Worm (Caenorhabditis elegans): ENCODE results near the gene Y73B3A.8.
"Not testable (repeated sequence)": the region's sequence is repeated elsewhere in the genome, so short reads cannot be mapped to it uniquely, and the experiment has no call there.

Gene Y73B3A.8

DNA sequence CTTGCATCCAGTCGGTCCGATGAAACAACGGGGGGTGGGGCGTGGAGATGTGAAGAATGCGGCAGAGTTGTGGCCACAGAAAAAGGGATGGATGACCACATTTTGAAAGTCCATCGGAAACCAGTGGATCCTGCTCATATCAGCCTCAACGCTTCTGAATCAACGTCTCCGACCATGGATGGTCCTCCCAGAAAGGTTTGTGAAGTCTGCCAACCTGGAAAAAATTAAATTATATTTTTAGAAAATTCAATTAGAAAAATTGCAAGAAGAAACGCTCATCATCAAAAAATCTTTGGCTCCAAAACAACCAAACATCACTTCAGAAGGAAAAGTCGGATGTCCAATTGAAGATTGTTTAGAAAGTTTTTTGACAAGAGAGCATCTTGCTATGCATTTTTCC is at the start of gene Y73B3A.8:
TSS of gene Y73B3A.8 (minus strand) at position 101 of the 400 bp plus-strand sequence.
- TF ChIP-seq tab-1 (GFP tag; IDR thresholded peaks at IDR 0.05), result no peak
- no peak for TF ChIP-seq cog-1 (tag; optimal IDR thresholded peaks at IDR 0.05)
- no peak for TF ChIP-seq klf-2 (GFP tag; conservative IDR thresholded peaks at IDR 0.05)
- no peak for TF ChIP-seq flt-1 (GFP tag; IDR thresholded peaks at IDR 0.05)

- TF ChIP-seq T22C8.4 (GFP tag; IDR thresholded peaks at IDR 0.05), result peak; percentile 94
Measured at ce11 chrX:183572-183971, 42.5 kb upstream of the Y73B3A.8 start.

- TF ChIP-seq T22C8.4 (GFP tag; IDR thresholded peaks at IDR 0.05); klf-2 (GFP tag; conservative IDR thresholded peaks at IDR 0.05); med-1 (GFP tag; optimal IDR thresholded peaks at IDR 0.05; ENCODE audit: insufficient read depth): not testable (repeated sequence)
Measured at ce11 chrX:182119-182741, 41.2 kb upstream of the Y73B3A.8 start, which contains the start of the genes T08D2.6 and chkr-1. T08D2.6 (minus strand) TSS chrX:182169. chkr-1 (plus strand) TSS chrX:182691.

DNA sequence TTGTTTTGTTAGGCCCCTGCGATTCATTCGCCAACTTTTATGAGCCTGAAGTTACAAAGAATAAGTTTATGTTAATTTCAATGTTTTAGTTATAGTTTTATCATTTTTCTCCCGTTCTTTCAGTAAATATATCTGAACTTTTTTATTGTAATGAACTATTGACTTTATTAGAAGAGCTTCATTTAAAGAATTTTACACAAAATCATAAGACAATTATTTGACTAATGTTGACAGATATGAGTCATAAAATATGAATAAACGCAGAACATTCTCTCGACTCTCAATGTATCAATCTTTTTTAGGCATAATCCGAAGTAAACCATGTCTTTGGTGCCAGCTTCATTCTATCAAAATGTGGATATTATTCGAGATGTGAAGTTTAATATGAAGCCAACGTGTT is 36.0 kb upstream of the Y73B3A.8 start, which contains the start of the genes T08D2.5 and T08D2.4:
TSS of gene T08D2.5 (plus strand) at position 301 of the 400 bp plus-strand sequence.
TSS of gene T08D2.4 (plus strand) at position 322 of the 400 bp plus-strand sequence.
- TF ChIP-seq tab-1 (GFP tag; IDR thresholded peaks at IDR 0.05), result no peak
- no peak for TF ChIP-seq ztf-23 (GFP tag; IDR thresholded peaks at IDR 0.05)
- TF ChIP-seq T22C8.4 (GFP tag; IDR thresholded peaks at IDR 0.05), result no peak
- TF ChIP-seq klf-2 (GFP tag; conservative IDR thresholded peaks at IDR 0.05), result no peak
- no peak for TF ChIP-seq flt-1 (GFP tag; IDR thresholded peaks at IDR 0.05)
- no peak for TF ChIP-seq ztf-29 (GFP tag; IDR thresholded peaks at IDR 0.05)
- no peak for TF ChIP-seq cog-1 (tag; optimal IDR thresholded peaks at IDR 0.05)
- no peak for TF ChIP-seq med-1 (GFP tag; optimal IDR thresholded peaks at IDR 0.05; ENCODE audit: insufficient read depth)
- no peak for TF ChIP-seq ref-1 (GFP tag; conservative IDR thresholded peaks at IDR 0.05)

DNA sequence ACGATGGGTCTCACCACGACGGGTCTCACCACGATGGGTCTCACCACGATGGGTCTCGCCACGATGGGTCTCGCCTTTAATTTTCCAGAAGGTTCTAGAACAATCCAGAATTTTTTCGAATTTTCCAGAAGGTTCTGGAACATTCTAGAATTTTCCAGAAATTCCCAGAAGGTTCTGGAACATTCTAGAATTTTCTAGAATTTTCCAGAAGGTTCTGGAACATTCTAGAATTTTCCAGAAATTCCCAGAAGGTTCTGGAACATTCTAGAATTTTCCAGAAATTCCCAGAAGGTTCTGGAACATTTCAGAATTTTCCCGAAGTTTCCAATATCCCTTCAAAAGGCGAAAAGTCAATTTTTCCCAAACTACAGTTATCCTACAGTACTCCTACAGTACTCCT is 28.5 kb upstream of the Y73B3A.8 start:
- TF ChIP-seq flt-1 (GFP tag; IDR thresholded peaks at IDR 0.05), result peak; percentile 72

DNA sequence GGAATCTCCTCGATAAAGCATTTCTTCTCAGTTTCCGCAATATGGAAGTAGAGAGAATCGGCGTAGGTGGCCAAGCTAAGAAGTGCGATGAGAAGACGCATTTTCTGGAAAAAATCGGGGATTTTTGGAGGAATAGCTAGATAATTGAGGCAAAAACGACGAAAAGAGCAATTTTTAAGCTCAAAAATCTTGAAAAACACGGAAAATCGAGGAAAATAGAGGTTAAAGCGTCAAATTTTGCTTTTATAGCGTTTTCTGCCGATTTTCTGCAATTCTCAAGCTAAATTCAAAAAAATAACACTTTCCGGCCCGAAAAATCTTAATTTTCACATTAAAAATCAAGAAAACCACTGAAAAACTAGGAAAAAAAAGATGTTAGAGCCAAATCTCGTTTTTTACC is 22.0 kb upstream of the Y73B3A.8 start, which contains the start of gene tmed-12:
TSS of gene tmed-12 (minus strand) at position 101 of the 400 bp plus-strand sequence.
- not testable (repeated sequence) for TF ChIP-seq klf-2 (GFP tag; conservative IDR thresholded peaks at IDR 0.05); flt-1 (GFP tag; IDR thresholded peaks at IDR 0.05); T22C8.4 (GFP tag; IDR thresholded peaks at IDR 0.05)

DNA sequence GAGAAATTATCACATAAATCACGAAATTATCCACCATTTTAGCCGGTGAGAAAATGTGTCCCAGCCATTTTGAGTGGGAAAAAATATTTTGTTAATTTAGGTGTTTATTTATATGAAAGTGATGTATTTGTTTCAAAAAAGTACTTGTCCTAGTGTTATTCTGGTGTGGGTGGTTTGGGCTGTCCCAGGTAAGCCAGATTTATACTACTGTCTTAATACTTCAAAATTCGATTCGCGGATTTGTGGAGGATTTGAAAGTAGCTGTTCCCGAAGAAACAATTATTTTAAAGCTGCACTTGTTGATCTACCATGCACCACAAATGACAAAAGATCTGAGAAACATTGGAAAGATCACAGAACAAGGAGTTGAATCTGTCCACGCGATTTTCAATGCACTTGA is 6.8 kb upstream of the Y73B3A.8 start, which contains the start of gene Y73B3A.11:
TSS of gene Y73B3A.11 (plus strand) at position 301 of the 400 bp plus-strand sequence.
- TF ChIP-seq ref-1 (GFP tag; conservative IDR thresholded peaks at IDR 0.05) (no peak), T22C8.4 (GFP tag; IDR thresholded peaks at IDR 0.05) (no peak), cog-1 (tag; optimal IDR thresholded peaks at IDR 0.05) (no peak), klf-2 (GFP tag; conservative IDR thresholded peaks at IDR 0.05) (no peak), flt-1 (GFP tag; IDR thresholded peaks at IDR 0.05) (no peak), tab-1 (GFP tag; IDR thresholded peaks at IDR 0.05) (no peak), ztf-23 (GFP tag; IDR thresholded peaks at IDR 0.05) (no peak), ztf-29 (GFP tag; IDR thresholded peaks at IDR 0.05) (no peak), med-1 (GFP tag; optimal IDR thresholded peaks at IDR 0.05; ENCODE audit: insufficient read depth) (no peak)

DNA sequence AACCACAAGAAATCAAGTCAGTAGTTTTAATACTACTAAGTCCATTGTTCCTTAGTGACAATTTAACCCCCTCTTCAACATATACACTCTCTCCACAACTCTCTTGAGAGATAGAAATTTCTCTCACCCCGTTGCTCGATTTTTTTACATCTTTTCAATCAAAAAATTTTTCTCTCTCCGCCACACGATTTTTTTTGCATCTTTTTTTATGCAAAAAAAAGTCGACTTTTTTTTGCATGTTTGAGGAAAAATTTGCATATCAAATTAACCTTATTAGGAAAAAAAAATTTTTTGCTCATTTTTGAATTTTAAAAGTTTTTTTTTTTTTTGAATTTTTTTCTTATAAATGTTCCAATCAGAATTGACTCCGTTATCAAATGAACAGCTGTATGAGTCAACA is 5.8 kb upstream of the Y73B3A.8 start:
- TF ChIP-seq flt-1 (GFP tag; IDR thresholded peaks at IDR 0.05), result no peak
- no peak for TF ChIP-seq cog-1 (tag; optimal IDR thresholded peaks at IDR 0.05)
- TF ChIP-seq tab-1 (GFP tag; IDR thresholded peaks at IDR 0.05), result no peak
- no peak for TF ChIP-seq med-1 (GFP tag; optimal IDR thresholded peaks at IDR 0.05; ENCODE audit: insufficient read depth)
- TF ChIP-seq klf-2 (GFP tag; conservative IDR thresholded peaks at IDR 0.05), result no peak
- no peak for TF ChIP-seq ref-1 (GFP tag; conservative IDR thresholded peaks at IDR 0.05)
- TF ChIP-seq T22C8.4 (GFP tag; IDR thresholded peaks at IDR 0.05), result no peak
- TF ChIP-seq ztf-29 (GFP tag; IDR thresholded peaks at IDR 0.05), result no peak
- no peak for TF ChIP-seq ztf-23 (GFP tag; IDR thresholded peaks at IDR 0.05)

DNA sequence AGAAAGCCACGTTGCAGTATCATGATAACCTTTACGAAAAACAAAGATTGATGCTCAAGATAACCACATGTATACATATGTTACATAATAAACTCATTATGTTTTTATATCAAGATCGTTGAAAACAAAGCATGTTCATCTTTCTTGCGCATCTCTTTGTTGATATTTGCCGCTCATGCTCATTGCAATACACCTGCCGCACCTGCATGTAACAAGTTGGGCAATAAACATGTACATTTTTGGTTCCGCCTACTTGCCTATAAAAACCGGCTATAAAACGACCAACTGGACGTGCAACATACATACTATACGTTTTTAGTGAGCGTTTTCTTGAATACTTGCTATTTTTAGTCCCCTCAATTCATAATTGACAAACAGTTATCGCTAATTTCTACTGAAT is 21.7 kb downstream of the Y73B3A.8 start, which contains the start of gene fbxa-16:
TSS of gene fbxa-16 (plus strand) at position 301 of the 400 bp plus-strand sequence.
- TF ChIP-seq ztf-23, flt-1, tab-1 (GFP tag; IDR thresholded peaks at IDR 0.05): not testable (repeated sequence)

- no peak for TF ChIP-seq cog-1 (tag; optimal IDR thresholded peaks at IDR 0.05)
- TF ChIP-seq ref-1 (GFP tag; conservative IDR thresholded peaks at IDR 0.05), result no peak
- no peak for TF ChIP-seq klf-2 (GFP tag; conservative IDR thresholded peaks at IDR 0.05)
- TF ChIP-seq ztf-29 (GFP tag; IDR thresholded peaks at IDR 0.05), result no peak
- no peak for TF ChIP-seq med-1 (GFP tag; optimal IDR thresholded peaks at IDR 0.05; ENCODE audit: insufficient read depth)
- no peak for TF ChIP-seq flt-1 (GFP tag; IDR thresholded peaks at IDR 0.05)
- TF ChIP-seq tab-1 (GFP tag; IDR thresholded peaks at IDR 0.05), result no peak
- TF ChIP-seq T22C8.4 (GFP tag; IDR thresholded peaks at IDR 0.05), result no peak
- no peak for TF ChIP-seq ztf-23 (GFP tag; IDR thresholded peaks at IDR 0.05)
Measured at ce11 chrX:117080-117479, 24.0 kb downstream of the Y73B3A.8 start, which contains the start of gene fbxa-222. fbxa-222 (plus strand) TSS chrX:117380.

ce11 chrX:114400-114799 is 26.6 kb downstream of the Y73B3A.8 start, which contains the start of gene fbxa-221:
fbxa-221 (plus strand) TSS chrX:114700.
- not testable (repeated sequence) for TF ChIP-seq med-1 (GFP tag; optimal IDR thresholded peaks at IDR 0.05; ENCODE audit: insufficient read depth); ztf-29 (GFP tag; IDR thresholded peaks at IDR 0.05); ref-1 (GFP tag; conservative IDR thresholded peaks at IDR 0.05)
